Worm (Caenorhabditis elegans): ENCODE measurements around the gene T21D12.12.

Gene T21D12.12

ce11 chrIV:275146-275545 is 8.9 kb downstream of the T21D12.12 start:
- TF ChIP-seq fkh-2 (tag; optimal IDR thresholded peaks at IDR 0.05) (no peak), elt-1 (tag; optimal IDR thresholded peaks at IDR 0.05) (no peak), egl-27 (tag; optimal IDR thresholded peaks at IDR 0.05) (no peak), pha-4 (tag; optimal IDR thresholded peaks at IDR 0.05) (peak; percentile 30), pqm-1 (tag; optimal IDR thresholded peaks at IDR 0.05) (peak; percentile 68), ceh-9 (tag; optimal IDR thresholded peaks at IDR 0.05) (no peak), aly-2 (tag; optimal IDR thresholded peaks at IDR 0.05) (no peak), lin-15B (tag; optimal IDR thresholded peaks at IDR 0.05) (no peak), elt-2 (tag; optimal IDR thresholded peaks at IDR 0.05) (peak; percentile 62)

ce11 chrIV:278284-278683 is 12.0 kb downstream of the T21D12.12 start:
- TF ChIP-seq nhr-23 (tag; optimal IDR thresholded peaks at IDR 0.05) (no peak), nhr-237 (tag; optimal IDR thresholded peaks at IDR 0.05) (no peak), ztf-4 (tag; optimal IDR thresholded peaks at IDR 0.05) (no peak), ama-1 (optimal IDR thresholded peaks at IDR 0.05) (no peak), ZK546.5 (tag; optimal IDR thresholded peaks at IDR 0.05) (no peak), egl-27 (tag; optimal IDR thresholded peaks at IDR 0.05) (no peak), jun-1 (tag; optimal IDR thresholded peaks at IDR 0.05) (no peak), nhr-76 (tag; optimal IDR thresholded peaks at IDR 0.05) (no peak), nhr-25 (tag; optimal IDR thresholded peaks at IDR 0.05) (no peak), eor-1 (tag; optimal IDR thresholded peaks at IDR 0.05) (no peak), lin-39 (tag; optimal IDR thresholded peaks at IDR 0.05) (no peak), nhr-28 (tag; optimal IDR thresholded peaks at IDR 0.05) (no peak), lin-15B (tag; optimal IDR thresholded peaks at IDR 0.05) (no peak), lsy-12 (tag; optimal IDR thresholded peaks at IDR 0.05) (no peak), tbx-2 (tag; optimal IDR thresholded peaks at IDR 0.05) (no peak), nhr-11 (tag; optimal IDR thresholded peaks at IDR 0.05) (no peak), ztf-11 (tag; optimal IDR thresholded peaks at IDR 0.05) (no peak)

ce11 chrIV:282008-282407 is 15.8 kb downstream of the T21D12.12 start:
- peak; percentile 35 for TF ChIP-seq pha-4 (tag; optimal IDR thresholded peaks at IDR 0.05)
- no peak for TF ChIP-seq nfya-1 (tag; optimal IDR thresholded peaks at IDR 0.05; ENCODE audit: insufficient read depth)
- TF ChIP-seq nhr-23 (tag; optimal IDR thresholded peaks at IDR 0.05) = no peak
- no peak for TF ChIP-seq jun-1 (tag; optimal IDR thresholded peaks at IDR 0.05)

- TF ChIP-seq ZK546.5 (tag; optimal IDR thresholded peaks at IDR 0.05) (no peak), eor-1 (tag; optimal IDR thresholded peaks at IDR 0.05) (no peak), fkh-10 (GFP tag; optimal IDR thresholded peaks at IDR 0.05) (peak; percentile 41), pqm-1 (tag; optimal IDR thresholded peaks at IDR 0.05) (no peak), zag-1 (tag; optimal IDR thresholded peaks at IDR 0.05) (no peak), snpc-4 (tag; optimal IDR thresholded peaks at IDR 0.05) (no peak), unc-62 (GFP tag; optimal IDR thresholded peaks at IDR 0.05) (no peak), nhr-12 (tag; optimal IDR thresholded peaks at IDR 0.05) (no peak), skn-1 (tag; optimal IDR thresholded peaks at IDR 0.05) (no peak)
Measured at ce11 chrIV:283347-283746, 17.1 kb downstream of the T21D12.12 start, which contains the start of gene best-19. best-19 (plus strand) TSS chrIV:283647.

DNA sequence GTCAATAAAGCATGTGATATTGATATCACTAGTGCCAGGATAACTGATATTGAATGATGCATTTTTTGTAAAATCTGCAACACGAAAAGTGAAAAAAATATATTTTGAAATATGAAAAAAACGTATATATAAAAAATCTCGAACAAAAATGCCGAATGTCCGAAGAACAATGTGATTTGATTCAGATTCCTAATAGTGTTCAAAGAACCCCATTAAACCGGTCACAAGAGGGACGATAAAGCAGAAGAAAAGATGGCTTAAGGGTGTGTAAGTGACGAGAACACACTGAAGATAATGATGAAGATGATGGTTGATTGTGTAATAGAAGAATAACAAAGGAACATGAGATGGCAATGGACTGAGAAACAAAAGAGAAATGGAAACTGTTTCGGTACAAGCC is 21.8 kb downstream of the T21D12.12 start, which contains the start of gene T21D12.14:
Gene T21D12.14, minus strand, starts transcription at position 101 of the 400 bp plus-strand sequence.
- TF ChIP-seq nhr-25 (tag; optimal IDR thresholded peaks at IDR 0.05) (peak; percentile 1), egl-27 (tag; optimal IDR thresholded peaks at IDR 0.05) (no peak)

DNA sequence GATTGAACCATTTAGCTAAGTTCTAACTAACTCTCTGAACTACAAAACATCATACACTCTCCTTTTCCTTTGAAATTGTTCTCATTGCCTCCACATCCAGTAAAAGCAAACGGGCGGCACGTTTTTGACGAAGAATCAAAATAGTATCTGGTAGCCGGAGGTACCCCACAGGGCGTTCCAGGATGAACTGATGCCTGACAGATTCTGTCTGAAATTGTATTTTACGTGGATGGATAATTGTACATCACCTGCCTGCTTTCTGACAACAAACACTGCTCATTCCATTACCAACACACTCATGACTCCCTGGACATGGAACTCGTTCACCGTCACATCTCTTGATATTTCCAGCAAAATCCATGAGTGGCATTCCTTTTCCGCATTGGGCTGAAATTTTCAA is 24.1 kb downstream of the T21D12.12 start:
- TF ChIP-seq elt-1 (tag; optimal IDR thresholded peaks at IDR 0.05) (no peak), ztf-4 (tag; optimal IDR thresholded peaks at IDR 0.05) (no peak), R02D3.7 (tag; optimal IDR thresholded peaks at IDR 0.05) (no peak), pha-4 (tag; optimal IDR thresholded peaks at IDR 0.05) (no peak), elt-3 (tag; optimal IDR thresholded peaks at IDR 0.05) (no peak), mml-1 (tag; optimal IDR thresholded peaks at IDR 0.05) (no peak), nhr-12 (tag; optimal IDR thresholded peaks at IDR 0.05) (no peak), ceh-82 (tag; optimal IDR thresholded peaks at IDR 0.05) (no peak), eor-1 (tag; optimal IDR thresholded peaks at IDR 0.05) (no peak), ama-1 (optimal IDR thresholded peaks at IDR 0.05) (no peak), tbx-2 (tag; optimal IDR thresholded peaks at IDR 0.05) (no peak), lin-39 (tag; optimal IDR thresholded peaks at IDR 0.05) (no peak), fkh-10 (GFP tag; optimal IDR thresholded peaks at IDR 0.05) (no peak), pqm-1 (tag; optimal IDR thresholded peaks at IDR 0.05) (no peak), nhr-23 (tag; optimal IDR thresholded peaks at IDR 0.05) (no peak), egl-27 (tag; optimal IDR thresholded peaks at IDR 0.05) (no peak)
